Worm (Caenorhabditis elegans): Measurements from ENCODE around the gene T08D10.5.

ce11 chrX:12001600-12001999, 44.3 kb downstream of the T08D10.5 start:
- TF ChIP-seq madf-6 (GFP tag; IDR thresholded peaks at IDR 0.05): no peak
- no peak for TF ChIP-seq ztf-22 (GFP tag; optimal IDR thresholded peaks at IDR 0.05)
- no peak for TF ChIP-seq repo-1 (tag; optimal IDR thresholded peaks at IDR 0.05)
- TF ChIP-seq F57C9.4 (tag; optimal IDR thresholded peaks at IDR 0.05): no peak
- no peak for TF ChIP-seq B0019.2 (GFP tag; conservative IDR thresholded peaks at IDR 0.05)
- no peak for TF ChIP-seq dpl-1 (GFP tag; optimal IDR thresholded peaks at IDR 0.05)
- no peak for TF ChIP-seq nhr-179 (tag; optimal IDR thresholded peaks at IDR 0.05)
- no peak for TF ChIP-seq ama-1 (optimal IDR thresholded peaks at IDR 0.05)
- no peak for TF ChIP-seq ama-1 (GFP tag; optimal IDR thresholded peaks at IDR 0.05)
